Fruit fly (Drosophila melanogaster): ENCODE data around the gene Jhbp6.
"Not testable (repeated sequence)": the region's sequence is repeated elsewhere in the genome, so short reads cannot be mapped to it uniquely, and the experiment has no call there.

DNA sequence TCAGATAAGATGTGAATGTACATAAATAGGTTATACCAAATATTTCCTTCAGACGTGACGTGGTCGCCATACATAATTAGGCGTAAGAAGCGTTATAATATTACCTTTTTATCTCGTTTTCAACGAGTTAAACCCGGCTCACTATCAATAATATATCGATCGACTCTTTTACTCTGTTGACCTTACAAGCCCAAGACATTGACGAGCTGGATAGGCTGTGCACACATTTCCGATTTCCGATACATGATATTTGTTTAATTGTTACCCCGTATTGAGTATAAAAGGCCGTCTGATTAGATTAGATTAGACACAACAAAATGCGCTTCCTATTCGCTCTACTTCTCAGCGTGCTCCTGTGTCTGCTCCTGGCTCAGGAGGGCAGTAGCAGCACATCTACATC lies 27.2 kb downstream of the Jhbp6 start, which contains the start of gene CG32453:
- TF ChIP-seq psq, ttk, h, Myc, Sin3A, insv (optimal IDR thresholded peaks at IDR 0.05): not testable (repeated sequence)
